Worm (Caenorhabditis elegans) whole organism, L4 larva: ENCODE results near the gene Y57A10A.24.

ENCODE experiments used
- daf-16 ChIP-seq, 3 experiments: sonication (generic microtip); optimal IDR thresholded peaks; 2 replicates each; lab custom pipeline; 2016 to 2017; ENCODE audit warnings: missing genetic modification characterization in 3 of 3, missing genetic modification reagents in 3 of 3, mild to moderate bottlenecking in 2 of 3, missing compliant biosample characterization in 2 of 3, missing biosample characterization in 1 of 3, moderate library complexity in 1 of 3
- php-3 ChIP-seq: fragments of 200-800 bp; sonication (Bioruptor generic); IDR thresholded peaks from 2 replicates; pipeline ENCODE4 v1.3.6; 2022; ENCODE audit warnings: missing genetic modification reagents, missing genetic modification characterization, missing compliant biosample characterization

DNA sequence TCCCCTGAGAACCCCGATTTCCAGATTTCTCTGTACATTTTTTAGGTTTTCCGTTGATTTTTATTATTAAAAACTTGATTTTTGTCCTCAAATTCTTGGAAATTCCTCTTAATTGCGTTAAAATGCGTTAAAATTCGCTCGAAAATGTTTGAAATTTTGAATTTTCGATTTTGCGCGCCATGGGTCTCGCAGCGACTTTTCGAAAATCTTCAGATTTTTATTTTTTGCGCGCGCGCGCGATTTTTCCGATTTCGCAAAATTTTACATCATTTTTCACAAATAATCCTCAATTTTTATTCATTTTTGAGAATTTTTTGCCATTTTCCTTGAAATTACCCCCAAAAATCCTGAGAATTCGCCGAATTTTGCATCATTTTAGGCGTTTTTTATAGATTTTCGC is 41.3 kb downstream of the Y57A10A.24 start:
- TF ChIP-seq php-3, result no peak
- TF ChIP-seq daf-16 (GFP tag; optimal IDR thresholded peaks at IDR 0.05; lab: Kevin White, UChicago), result no peak
- TF ChIP-seq daf-16 (tag; optimal IDR thresholded peaks at IDR 0.05; lab: Kevin White, UChicago), result no peak
